Worm (Caenorhabditis elegans) whole organism, L4 larva: ENCODE measurements around the gene oig-5.

Source experiments
- egl-27 ChIP-seq: sonication (generic microtip); optimal IDR thresholded peaks from 3 replicates; lab custom pipeline; 2017; ENCODE audit warnings: missing biosample characterization, missing genetic modification reagents, missing genetic modification characterization
- mep-1 ChIP-seq: fragments of 150-350 bp; sonication (generic microtip); optimal IDR thresholded peaks from 3 replicates; lab custom pipeline; 2014; ENCODE audit warnings: missing biosample characterization, missing genetic modification characterization

DNA sequence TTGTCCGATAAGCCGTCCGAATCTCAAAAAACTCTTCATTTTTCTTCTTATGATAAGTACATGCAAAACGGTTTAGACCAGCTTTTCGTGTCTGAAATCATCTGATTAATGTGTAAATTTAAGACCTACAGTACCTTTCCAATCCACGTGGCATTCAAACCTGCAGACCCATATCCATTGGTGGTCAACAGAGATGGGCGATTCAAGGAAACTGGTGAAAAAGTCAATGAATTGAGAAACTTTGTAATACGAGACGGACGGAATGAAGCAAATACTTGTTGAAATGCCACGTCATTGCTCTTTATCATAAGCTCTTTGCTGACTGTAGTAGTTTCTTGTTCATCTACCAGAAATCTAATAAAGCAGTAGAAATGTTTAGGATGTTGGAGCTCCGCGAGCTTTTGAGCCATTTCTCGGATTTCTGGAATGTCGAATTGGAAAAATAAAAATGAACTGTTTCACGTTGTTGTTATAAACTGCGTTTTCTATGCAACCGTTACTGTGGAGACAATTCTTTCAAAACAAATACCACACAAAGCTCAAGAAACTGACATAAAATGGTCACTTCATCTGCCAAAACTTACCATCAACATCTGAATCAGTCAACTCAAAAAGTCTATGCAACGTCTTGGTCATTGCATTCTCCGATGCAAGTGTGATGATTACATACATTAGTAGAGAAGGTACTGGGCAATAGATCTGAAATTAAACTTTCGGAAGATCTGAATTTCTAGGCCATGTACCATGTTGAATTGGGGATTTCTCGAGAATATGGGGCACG, 42.9 kb upstream of the oig-5 start:
- no peak for TF ChIP-seq egl-27 (tag; lab: Kevin White, UChicago)
- no peak for TF ChIP-seq mep-1
